Worm (Caenorhabditis elegans) whole organism, L1 larva: Measurements from ENCODE around the gene Y55F3AM.9.

Experiments used
- F16B12.6 ChIP-seq: fragments of 150-350 bp; optimal IDR thresholded peaks from 2 replicates; lab custom pipeline; 2014; ENCODE audit warnings: missing biosample characterization, missing genetic modification characterization
- aha-1 ChIP-seq: fragments of 150-350 bp; optimal IDR thresholded peaks from 2 replicates; lab custom pipeline; 2014; ENCODE audit warnings: missing biosample characterization, missing genetic modification characterization
- alr-1 ChIP-seq: fragments of 200-800 bp; sonication (Bioruptor generic); optimal IDR thresholded peaks from 2 replicates; lab custom pipeline; 2018; ENCODE audit warnings: borderline replicate concordance, mild to moderate bottlenecking, missing genetic modification characterization, missing compliant biosample characterization
- ama-1 ChIP-seq: fragments of 150-350 bp; optimal IDR thresholded peaks from 2 replicates; lab custom pipeline; 2014
- blmp-1 ChIP-seq: fragments of 150-350 bp; optimal IDR thresholded peaks from 2 replicates; lab custom pipeline; 2014; ENCODE audit warnings: missing biosample characterization, missing genetic modification characterization
- ceh-63 ChIP-seq: fragments of 200-800 bp; sonication (Bioruptor generic); optimal IDR thresholded peaks from 2 replicates; lab custom pipeline; 2018; ENCODE audit warnings: mild to moderate bottlenecking, missing genetic modification characterization, missing compliant biosample characterization
- ceh-8 ChIP-seq: fragments of 200-800 bp; sonication (Bioruptor generic); optimal IDR thresholded peaks from 2 replicates; lab custom pipeline; 2018; ENCODE audit warnings: mild to moderate bottlenecking, missing genetic modification characterization, moderate library complexity, missing compliant biosample characterization
- ceh-88 ChIP-seq: fragments of 200-800 bp; sonication (Bioruptor generic); IDR thresholded peaks from 2 replicates; pipeline ENCODE4 v1.3.6; 2022; ENCODE audit warnings: missing genetic modification characterization, missing compliant biosample characterization
- ceh-90 ChIP-seq: sonication (generic microtip); optimal IDR thresholded peaks from 2 replicates; lab custom pipeline; 2016; ENCODE audit warnings: missing genetic modification characterization, missing compliant biosample characterization
- ces-1 ChIP-seq: fragments of 150-350 bp; optimal IDR thresholded peaks from 2 replicates; lab custom pipeline; 2014; ENCODE audit warnings: missing biosample characterization, missing genetic modification reagents, missing genetic modification characterization
- dpl-1 ChIP-seq, 3 experiments: fragments of 150-350 bp in 2 of 3; sonication (generic microtip) in 1 of 3; optimal IDR thresholded peaks; 2 replicates each; lab custom pipeline; 2014 to 2017; ENCODE audit warnings: missing biosample characterization in 3 of 3, missing genetic modification characterization in 3 of 3, missing genetic modification reagents in 3 of 3
- dsc-1 ChIP-seq: sonication (generic microtip); optimal IDR thresholded peaks from 2 replicates; lab custom pipeline; 2016; ENCODE audit warnings: mild to moderate bottlenecking, missing genetic modification characterization, missing compliant biosample characterization
- egl-27 ChIP-seq, 2 experiments: fragments of 150-350 bp in 1 of 2; sonication (generic microtip); optimal IDR thresholded peaks; 3 replicates each; lab custom pipeline; 2017 to 2018; ENCODE audit warnings: missing biosample characterization in 2 of 2, missing genetic modification characterization in 2 of 2, missing genetic modification reagents in 2 of 2
- elt-2 ChIP-seq: sonication (generic microtip); optimal IDR thresholded peaks from 2 replicates; lab custom pipeline; 2016; ENCODE audit warnings: missing genetic modification characterization, mild to moderate bottlenecking, inconsistent platforms, missing compliant biosample characterization, missing genetic modification reagents
- elt-3 ChIP-seq, 6 experiments: fragments of 150-350 bp in 1 of 6; sonication (generic microtip); optimal IDR thresholded peaks; 2 replicates each; lab custom pipeline; 2017 to 2018; ENCODE audit warnings: missing biosample characterization in 6 of 6, missing genetic modification characterization in 6 of 6, inconsistent platforms in 1 of 6
- fkh-8 ChIP-seq: sonication (generic microtip); optimal IDR thresholded peaks from 2 replicates; lab custom pipeline; 2016; ENCODE audit warnings: mild to moderate bottlenecking, missing genetic modification characterization, missing compliant biosample characterization
- fos-1 ChIP-seq: fragments of 150-350 bp; optimal IDR thresholded peaks from 2 replicates; lab custom pipeline; 2014; ENCODE audit warnings: missing biosample characterization, missing genetic modification characterization
- grh-1 ChIP-seq: fragments of 200-800 bp; sonication (Bioruptor generic); IDR thresholded peaks from 2 replicates; pipeline ENCODE4 v1.3.6; 2022; ENCODE audit warnings: missing genetic modification reagents, missing genetic modification characterization, missing compliant biosample characterization
- hlh-17 ChIP-seq: fragments of 200-800 bp; sonication (Bioruptor generic); optimal IDR thresholded peaks from 2 replicates; lab custom pipeline; 2018; ENCODE audit warnings: missing genetic modification characterization, mild to moderate bottlenecking, missing compliant biosample characterization, moderate library complexity, borderline replicate concordance
- hpl-2 ChIP-seq: fragments of 150-350 bp; optimal IDR thresholded peaks from 2 replicates; lab custom pipeline; 2014; ENCODE audit warnings: missing biosample characterization, missing genetic modification reagents, missing genetic modification characterization
- irx-1 ChIP-seq: sonication (generic microtip); optimal IDR thresholded peaks from 2 replicates; lab custom pipeline; 2016; ENCODE audit warnings: missing genetic modification characterization, missing compliant biosample characterization
- isw-1 ChIP-seq: fragments of 200-800 bp; sonication (Bioruptor generic); IDR thresholded peaks from 2 replicates; pipeline ENCODE4 v1.3.6; 2022; ENCODE audit warnings: missing genetic modification characterization, missing compliant biosample characterization
- jun-1 ChIP-seq: fragments of 150-350 bp; optimal IDR thresholded peaks from 2 replicates; lab custom pipeline; 2014; ENCODE audit warnings: missing biosample characterization, missing genetic modification reagents, missing genetic modification characterization
- lin-15B ChIP-seq: fragments of 150-350 bp; sonication (generic microtip); optimal IDR thresholded peaks from 3 replicates; lab custom pipeline; 2014; ENCODE audit warnings: missing biosample characterization, missing genetic modification characterization
- lin-35 ChIP-seq, 2 experiments: fragments of 150-350 bp; optimal IDR thresholded peaks; 2 replicates each; lab custom pipeline; 2014; ENCODE audit warnings: missing biosample characterization in 2 of 2, missing genetic modification characterization in 2 of 2, missing genetic modification reagents in 2 of 2
- lsy-2 ChIP-seq, 2 experiments: fragments of 150-350 bp; optimal IDR thresholded peaks; 2 replicates each; lab custom pipeline; 2014; ENCODE audit warnings: missing biosample characterization in 2 of 2, missing genetic modification characterization in 2 of 2
- mab-9 ChIP-seq: fragments of 200-800 bp; sonication (Bioruptor generic); IDR thresholded peaks from 2 replicates; pipeline ENCODE4 v1.3.6; 2022; ENCODE audit warnings: missing genetic modification reagents, missing genetic modification characterization, missing compliant biosample characterization
- mef-2 ChIP-seq: fragments of 150-350 bp; optimal IDR thresholded peaks from 2 replicates; lab custom pipeline; 2014; ENCODE audit warnings: missing biosample characterization, missing genetic modification characterization
- mep-1 ChIP-seq: fragments of 150-350 bp; optimal IDR thresholded peaks from 2 replicates; lab custom pipeline; 2014; ENCODE audit warnings: missing biosample characterization, missing genetic modification characterization
- nhr-11 ChIP-seq: fragments of 150-350 bp; optimal IDR thresholded peaks from 2 replicates; lab custom pipeline; 2014; ENCODE audit warnings: missing biosample characterization, missing genetic modification characterization
- nhr-19 ChIP-seq: fragments of 200-800 bp; sonication (Bioruptor generic); conservative IDR thresholded peaks from 2 replicates; pipeline ENCODE4 v1.3.6; 2022; ENCODE audit warnings: missing genetic modification characterization, missing compliant biosample characterization
- nhr-47 ChIP-seq: sonication (generic microtip); optimal IDR thresholded peaks from 2 replicates; lab custom pipeline; 2016; ENCODE audit warnings: mild to moderate bottlenecking, missing genetic modification characterization, moderate library complexity, missing compliant biosample characterization
- nhr-71 ChIP-seq: sonication (generic microtip); optimal IDR thresholded peaks from 2 replicates; lab custom pipeline; 2016; ENCODE audit warnings: mild to moderate bottlenecking, missing genetic modification characterization, moderate library complexity, missing compliant biosample characterization
- nhr-85 ChIP-seq: sonication (generic microtip); peaks from one replicate; lab custom pipeline; 2016; ENCODE audit warnings: missing genetic modification characterization, inconsistent platforms, missing compliant biosample characterization
- nhr-90 ChIP-seq: sonication (generic microtip); optimal IDR thresholded peaks from 2 replicates; lab custom pipeline; 2016; ENCODE audit warnings: mild to moderate bottlenecking, missing genetic modification characterization, missing compliant biosample characterization; ENCODE audit not compliant: poor library complexity
- pag-3 ChIP-seq: sonication (generic microtip); optimal IDR thresholded peaks from 2 replicates; lab custom pipeline; 2017; ENCODE audit warnings: missing genetic modification characterization, mild to moderate bottlenecking, missing compliant biosample characterization, antibody characterized with exemption, borderline replicate concordance; ENCODE audit not compliant: insufficient read depth
- pax-3 ChIP-seq: fragments of 200-800 bp; sonication (Bioruptor generic); optimal IDR thresholded peaks from 2 replicates; lab custom pipeline; 2018; ENCODE audit warnings: mild to moderate bottlenecking, missing genetic modification characterization, moderate library complexity, missing compliant biosample characterization
- pqm-1 ChIP-seq: sonication (generic microtip); optimal IDR thresholded peaks from 3 replicates; lab custom pipeline; 2017; ENCODE audit warnings: missing biosample characterization, missing genetic modification characterization
- rnt-1 ChIP-seq: sonication (generic microtip); optimal IDR thresholded peaks from 2 replicates; lab custom pipeline; 2016; ENCODE audit warnings: mild to moderate bottlenecking, missing genetic modification characterization, moderate library complexity, missing compliant biosample characterization
- skn-1 ChIP-seq: fragments of 150-350 bp; optimal IDR thresholded peaks from 2 replicates; lab custom pipeline; 2014; ENCODE audit warnings: missing biosample characterization, missing genetic modification characterization
- snpc-4 ChIP-seq: fragments of 150-350 bp; optimal IDR thresholded peaks from 2 replicates; lab custom pipeline; 2014; ENCODE audit warnings: missing biosample characterization, missing genetic modification characterization
- sox-4 ChIP-seq: sonication (generic microtip); optimal IDR thresholded peaks from 2 replicates; lab custom pipeline; 2016; ENCODE audit warnings: missing genetic modification characterization, missing compliant biosample characterization
- swsn-7 ChIP-seq: sonication (generic microtip); optimal IDR thresholded peaks from 2 replicates; lab custom pipeline; 2016; ENCODE audit warnings: missing genetic modification characterization, missing compliant biosample characterization
- tlp-1 ChIP-seq: fragments of 150-350 bp; optimal IDR thresholded peaks from 2 replicates; lab custom pipeline; 2014; ENCODE audit warnings: missing biosample characterization, missing genetic modification characterization
- vab-15 ChIP-seq: sonication (generic microtip); optimal IDR thresholded peaks from 2 replicates; lab custom pipeline; 2017; ENCODE audit warnings: missing genotype, mild to moderate bottlenecking, missing genetic modification characterization, missing compliant biosample characterization
- xbp-1 ChIP-seq: sonication (generic microtip); optimal IDR thresholded peaks from 2 replicates; lab custom pipeline; 2016; ENCODE audit warnings: missing genetic modification characterization, missing compliant biosample characterization
- ztf-4 ChIP-seq: fragments of 150-350 bp; optimal IDR thresholded peaks from 2 replicates; lab custom pipeline; 2014; ENCODE audit warnings: missing biosample characterization, missing genetic modification characterization

Y55F3AM.9 gene

ce11 chrIV:1012447-1012846 is 2.9 kb upstream of the Y55F3AM.9 start, which contains the start of gene rbm-39 (continued):
- TF ChIP-seq ceh-8 (GFP tag; lab: Kevin White, UChicago) (peak; percentile 79), alr-1 (tag; lab: Kevin White, UChicago) (no peak), hpl-2 (GFP tag; lab: Kevin White, UChicago) (peak; percentile 49)

ce11 chrIV:1011776-1012175 is 2.2 kb upstream of the Y55F3AM.9 start:
- TF ChIP-seq jun-1: no peak
- TF ChIP-seq blmp-1 (tag; lab: Kevin White, UChicago): no peak
- no peak for TF ChIP-seq xbp-1
- TF ChIP-seq mab-9: no peak
- TF ChIP-seq nhr-19: no peak
- TF ChIP-seq rnt-1: no peak
- no peak for TF ChIP-seq egl-27 (tag; optimal IDR thresholded peaks at IDR 0.05; lab: Kevin White, UChicago)
- TF ChIP-seq lin-15B (tag; lab: Kevin White, UChicago): no peak
- no peak for TF ChIP-seq tlp-1 (tag; lab: Kevin White, UChicago)
- TF ChIP-seq aha-1 (tag; lab: Kevin White, UChicago): no peak
- TF ChIP-seq fos-1 (tag; lab: Kevin White, UChicago): no peak
- no peak for TF ChIP-seq nhr-90 (tag; lab: Kevin White, UChicago)
- no peak for TF ChIP-seq ces-1 (GFP tag; lab: Kevin White, UChicago)
- TF ChIP-seq elt-2 (tag; lab: Kevin White, UChicago): no peak
- TF ChIP-seq ceh-63 (GFP tag; lab: Kevin White, UChicago): no peak
- no peak for TF ChIP-seq irx-1
- TF ChIP-seq pqm-1 (tag; lab: Kevin White, UChicago): no peak
- no peak for TF ChIP-seq nhr-47 (tag; lab: Kevin White, UChicago)
- TF ChIP-seq pax-3 (tag; lab: Kevin White, UChicago): no peak

- TF ChIP-seq dsc-1 (tag; lab: Kevin White, UChicago): no peak
- TF ChIP-seq ceh-88 (GFP tag; lab: Robert Waterston, UW): no peak
- TF ChIP-seq ceh-90 (tag; lab: Kevin White, UChicago): no peak
- TF ChIP-seq lsy-2 (tag; optimal IDR thresholded peaks at IDR 0.05; lab: Kevin White, UChicago): no peak
- TF ChIP-seq isw-1 (GFP tag; lab: Robert Waterston, UW): no peak
- no peak for TF ChIP-seq ces-1 (GFP tag; lab: Kevin White, UChicago)
- no peak for TF ChIP-seq rnt-1
- TF ChIP-seq vab-15 (tag; lab: Kevin White, UChicago): no peak
- TF ChIP-seq sox-4: no peak
- no peak for TF ChIP-seq F16B12.6 (tag; lab: Kevin White, UChicago)
- TF ChIP-seq hlh-17: no peak
- TF ChIP-seq swsn-7 (tag; lab: Kevin White, UChicago): no peak
- no peak for TF ChIP-seq grh-1 (GFP tag; lab: Robert Waterston, UW)
- TF ChIP-seq nhr-19: no peak
- no peak for TF ChIP-seq fkh-8 (tag; lab: Kevin White, UChicago)
- TF ChIP-seq nhr-71 (tag; lab: Kevin White, UChicago): no peak
- no peak for TF ChIP-seq mab-9
- TF ChIP-seq mep-1 (tag; lab: Kevin White, UChicago): no peak
- TF ChIP-seq alr-1 (tag; lab: Kevin White, UChicago): no peak
Measured at ce11 chrIV:1010212-1010611, 678 bp upstream of the Y55F3AM.9 start, which contains the start of gene atg-3. TSS of gene atg-3 (plus strand) at chrIV:1010512.

ce11 chrIV:1006662-1007061 is 2.9 kb downstream of the Y55F3AM.9 start:
- no peak for TF ChIP-seq fkh-8 (tag; lab: Kevin White, UChicago)
- no peak for TF ChIP-seq nhr-11
- no peak for TF ChIP-seq ama-1 (lab: Kevin White, UChicago)
- no peak for TF ChIP-seq mef-2 (tag; lab: Kevin White, UChicago)
- TF ChIP-seq tlp-1 (tag; lab: Kevin White, UChicago): no peak
- no peak for TF ChIP-seq elt-3 (tag; optimal IDR thresholded peaks at IDR 0.05; lab: Kevin White, UChicago)
- no peak for TF ChIP-seq ztf-4 (tag; lab: Kevin White, UChicago)
- no peak for TF ChIP-seq lin-35 (GFP tag; optimal IDR thresholded peaks at IDR 0.05; lab: Kevin White, UChicago)
- TF ChIP-seq ceh-8 (GFP tag; lab: Kevin White, UChicago): no peak
- no peak for TF ChIP-seq snpc-4 (tag; lab: Kevin White, UChicago)
- no peak for TF ChIP-seq lin-15B (tag; lab: Kevin White, UChicago)
- no peak for TF ChIP-seq dpl-1 (GFP tag; optimal IDR thresholded peaks at IDR 0.05; lab: Kevin White, UChicago)
- TF ChIP-seq elt-2 (tag; lab: Kevin White, UChicago): no peak
- TF ChIP-seq jun-1: no peak
- TF ChIP-seq nhr-85: no peak
- TF ChIP-seq pag-3: no peak
- no peak for TF ChIP-seq skn-1 (tag; lab: Kevin White, UChicago)
- no peak for TF ChIP-seq ces-1 (GFP tag; lab: Kevin White, UChicago)
- TF ChIP-seq, all 84 proteins: peak for 0
